Fruit fly (Drosophila melanogaster) Kc167 (cell line): Measurements from ENCODE around the gene CG9123.
A peak's percentile ranks its signal among the peaks of the same experiment; 100 is the strongest.

Experiments used
- Myc ChIP-seq: fragments of >200 bp; optimal IDR thresholded peaks from 2 replicates; lab custom pipeline; 2017; ENCODE audit warnings: missing external identifiers
- Sin3A ChIP-seq: fragments of >200 bp; optimal IDR thresholded peaks from 2 replicates; lab custom pipeline; 2018; ENCODE audit warnings: missing external identifiers
- h ChIP-seq: fragments of >200 bp; optimal IDR thresholded peaks from 3 replicates; lab custom pipeline; 2018; ENCODE audit warnings: missing external identifiers
- insv ChIP-seq: fragments of >200 bp; optimal IDR thresholded peaks from 3 replicates; lab custom pipeline; 2018; ENCODE audit warnings: missing external identifiers
- psq ChIP-seq: fragments of >200 bp; optimal IDR thresholded peaks from 2 replicates; lab custom pipeline; 2017; ENCODE audit warnings: missing external identifiers
- ttk ChIP-seq: sonication (Bioruptor generic); optimal IDR thresholded peaks from 2 replicates; lab custom pipeline; 2017; ENCODE audit warnings: missing external identifiers

The CG9123 gene

dm6 chrX:15299927-15300740 lies 41.8 kb downstream of the CG9123 start:
- TF ChIP-seq ttk (lab: Kevin White, UChicago), result peak; percentile 83
- TF ChIP-seq Myc (lab: Kevin White, UChicago), result no peak

dm6 chrX:15298298-15299069 lies 43.4 kb downstream of the CG9123 start:
- TF ChIP-seq psq (lab: Kevin White, UChicago), result no peak
- no peak for TF ChIP-seq h (lab: Kevin White, UChicago)
- no peak for TF ChIP-seq insv (lab: Kevin White, UChicago)
- no peak for TF ChIP-seq ttk (lab: Kevin White, UChicago)
- no peak for TF ChIP-seq Myc (lab: Kevin White, UChicago)
- TF ChIP-seq Sin3A (lab: Kevin White, UChicago), result no peak

dm6 chrX:15297963-15298297 lies 44.0 kb downstream of the CG9123 start:
- TF ChIP-seq ttk (lab: Kevin White, UChicago), result no peak

- no peak for TF ChIP-seq Myc (lab: Kevin White, UChicago)
- TF ChIP-seq insv (lab: Kevin White, UChicago), result no peak
These were observed 44.7 kb downstream of the CG9123 start, which contains the start of gene gce for dm6 chrX:15296969-15297816. gce (plus strand) TSS chrX:15297766.

- TF ChIP-seq insv (lab: Kevin White, UChicago), result no peak
- no peak for TF ChIP-seq h (lab: Kevin White, UChicago)
- no peak for TF ChIP-seq ttk (lab: Kevin White, UChicago)
- TF ChIP-seq Sin3A (lab: Kevin White, UChicago), result no peak
- TF ChIP-seq psq (lab: Kevin White, UChicago), result no peak
These were observed 49.1 kb downstream of the CG9123 start, which contains the start of gene CG5877 for dm6 chrX:15292794-15293193. CG5877 (plus strand) TSS chrX:15293031.
